Fruit fly (Drosophila melanogaster) whole organism: ENCODE results near the gene dmrt11E.

Experiments used
- CG8478 ChIP-seq: fragments of >200 bp; optimal IDR thresholded peaks from 2 replicates; lab custom pipeline; 2018; ENCODE audit warnings: inconsistent platforms
- Dll ChIP-seq: fragments of >200 bp; optimal IDR thresholded peaks from 2 replicates; lab custom pipeline; 2017
- EcR ChIP-seq, 2 experiments: fragments of >200 bp; optimal IDR thresholded peaks; 2 replicates each; lab custom pipeline; 2017; ENCODE audit warnings: missing biosample characterization in 2 of 2, missing genetic modification characterization in 2 of 2, missing genetic modification reagents in 2 of 2
- pan ChIP-seq: fragments of >200 bp; optimal IDR thresholded peaks from 2 replicates; lab custom pipeline; 2017
- psq ChIP-seq: fragments of >200 bp; optimal IDR thresholded peaks from 2 replicates; lab custom pipeline; 2017

DNA sequence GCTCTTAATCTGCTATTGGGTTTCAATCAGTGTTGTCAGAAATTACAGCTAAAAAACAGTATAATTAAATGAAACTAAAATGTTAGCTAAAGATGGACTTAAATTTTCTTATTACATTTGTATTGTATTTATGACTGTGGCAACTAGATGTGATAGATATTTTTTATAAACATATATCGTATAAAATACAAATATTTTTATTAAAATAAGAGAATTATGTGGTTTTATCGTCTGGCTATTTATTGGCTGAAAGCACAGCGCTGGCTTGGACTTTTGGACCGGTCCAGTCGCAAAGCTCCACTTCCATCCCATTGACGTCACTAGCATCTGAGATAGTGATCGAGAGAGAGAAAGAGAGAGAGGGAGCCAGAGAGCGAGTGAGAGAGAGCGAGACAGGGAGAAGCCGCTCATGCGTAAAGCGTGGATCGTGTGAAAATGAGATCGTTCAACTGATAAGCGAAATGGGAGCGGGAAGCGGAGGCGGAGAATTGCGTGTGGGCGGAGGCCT is 48.6 kb upstream of the dmrt11E start:
- TF ChIP-seq EcR (GFP tag; optimal IDR thresholded peaks at IDR 0.05; lab: Kevin White, UChicago), result no peak
- TF ChIP-seq pan (lab: Kevin White, UChicago), result no peak
- no peak for TF ChIP-seq CG8478
- TF ChIP-seq psq (lab: Kevin White, UChicago), result no peak
- peak; percentile 65 for TF ChIP-seq Dll
